Worm (Caenorhabditis elegans) whole organism, L2 larva: ENCODE measurements around the gene R05G9R.1.

Source experiments
- C34F6.9 ChIP-seq: fragments of 150-350 bp; optimal IDR thresholded peaks from 2 replicates; lab custom pipeline; 2014; ENCODE audit warnings: missing biosample characterization, missing genetic modification characterization
- F13H6.1 ChIP-seq: sonication (generic microtip); optimal IDR thresholded peaks from 2 replicates; lab custom pipeline; 2016; ENCODE audit warnings: missing genetic modification characterization, missing compliant biosample characterization
- R02D3.7 ChIP-seq: fragments of 150-350 bp; optimal IDR thresholded peaks from 2 replicates; lab custom pipeline; 2014; ENCODE audit warnings: missing biosample characterization, missing genetic modification characterization
- Y55F3AM.14 ChIP-seq: fragments of 200-800 bp; sonication (Bioruptor generic); optimal IDR thresholded peaks from 2 replicates; lab custom pipeline; 2018; ENCODE audit warnings: mild to moderate bottlenecking, missing genetic modification characterization, missing compliant biosample characterization
- ZK546.5 ChIP-seq: sonication (generic microtip); optimal IDR thresholded peaks from 2 replicates; lab custom pipeline; 2017; ENCODE audit warnings: missing biosample characterization, missing genetic modification characterization
- alr-1 ChIP-seq: fragments of 150-350 bp; optimal IDR thresholded peaks from 2 replicates; lab custom pipeline; 2014; ENCODE audit warnings: missing biosample characterization, missing genetic modification characterization
- aly-2 ChIP-seq: fragments of 150-350 bp; optimal IDR thresholded peaks from 2 replicates; lab custom pipeline; 2014; ENCODE audit warnings: missing biosample characterization, missing genetic modification characterization
- ama-1 ChIP-seq: fragments of 150-350 bp; optimal IDR thresholded peaks from 2 replicates; lab custom pipeline; 2018; ENCODE audit warnings: inconsistent platforms
- blmp-1 ChIP-seq: sonication (generic microtip); optimal IDR thresholded peaks from 2 replicates; lab custom pipeline; 2017; ENCODE audit warnings: missing genetic modification characterization, mild to moderate bottlenecking, missing compliant biosample characterization, antibody characterized with exemption, moderate library complexity; ENCODE audit not compliant: insufficient read depth
- ceh-16 ChIP-seq: fragments of 150-350 bp; optimal IDR thresholded peaks from 2 replicates; lab custom pipeline; 2014; ENCODE audit warnings: missing biosample characterization, missing genetic modification characterization
- ceh-82 ChIP-seq: fragments of 150-350 bp; optimal IDR thresholded peaks from 2 replicates; lab custom pipeline; 2014; ENCODE audit warnings: missing biosample characterization, missing genetic modification characterization
- crh-2 ChIP-seq: sonication (generic microtip); optimal IDR thresholded peaks from 2 replicates; lab custom pipeline; 2017; ENCODE audit warnings: missing biosample characterization, missing genetic modification characterization
- dmd-4 ChIP-seq: sonication (generic microtip); optimal IDR thresholded peaks from 2 replicates; lab custom pipeline; 2017; ENCODE audit warnings: missing biosample characterization, missing genetic modification characterization
- egl-27 ChIP-seq: sonication (generic microtip); optimal IDR thresholded peaks from 3 replicates; lab custom pipeline; 2017; ENCODE audit warnings: missing biosample characterization, missing genetic modification reagents, missing genetic modification characterization
- elt-1 ChIP-seq: fragments of 150-350 bp; optimal IDR thresholded peaks from 2 replicates; lab custom pipeline; 2014; ENCODE audit warnings: missing biosample characterization, missing genetic modification characterization
- elt-3 ChIP-seq: sonication (generic microtip); optimal IDR thresholded peaks from 2 replicates; lab custom pipeline; 2017; ENCODE audit warnings: missing biosample characterization, missing genetic modification characterization
- fos-1 ChIP-seq: fragments of 150-350 bp; optimal IDR thresholded peaks from 2 replicates; lab custom pipeline; 2014; ENCODE audit warnings: missing biosample characterization, missing genetic modification characterization
- gmeb-1 ChIP-seq: fragments of 150-350 bp; optimal IDR thresholded peaks from 2 replicates; lab custom pipeline; 2014; ENCODE audit warnings: missing biosample characterization, missing genetic modification characterization
- lin-11 ChIP-seq: fragments of 150-350 bp; sonication (generic microtip); optimal IDR thresholded peaks from 2 replicates; lab custom pipeline; 2014; ENCODE audit warnings: missing biosample characterization, missing genetic modification characterization, inconsistent platforms, mixed read lengths
- lin-13 ChIP-seq: fragments of 150-350 bp; optimal IDR thresholded peaks from 2 replicates; lab custom pipeline; 2014; ENCODE audit warnings: missing biosample characterization, missing genetic modification reagents, missing genetic modification characterization
- lin-39 ChIP-seq: fragments of 150-350 bp; optimal IDR thresholded peaks from 2 replicates; lab custom pipeline; 2014; ENCODE audit warnings: missing biosample characterization, missing genetic modification reagents, missing genetic modification characterization
- lsy-2 ChIP-seq, 2 experiments: fragments of 150-350 bp in 1 of 2; sonication (generic microtip) in 1 of 2; optimal IDR thresholded peaks; 2 replicates each; lab custom pipeline; 2014 to 2017; ENCODE audit warnings: missing biosample characterization in 2 of 2, missing genetic modification characterization in 2 of 2
- mab-5 ChIP-seq: fragments of 150-350 bp; optimal IDR thresholded peaks from 2 replicates; lab custom pipeline; 2014; ENCODE audit warnings: missing biosample characterization, missing genetic modification characterization
- mbf-1 ChIP-seq: sonication (generic microtip); optimal IDR thresholded peaks from 2 replicates; lab custom pipeline; 2017; ENCODE audit warnings: missing biosample characterization, missing genetic modification characterization
- mdl-1 ChIP-seq, 2 experiments: fragments of 150-350 bp in 1 of 2; sonication (generic microtip) in 1 of 2; optimal IDR thresholded peaks; 2 replicates each; lab custom pipeline; 2017; ENCODE audit warnings: missing biosample characterization in 2 of 2, missing genetic modification characterization in 2 of 2
- nhr-10 ChIP-seq: sonication (generic microtip); optimal IDR thresholded peaks from 2 replicates; lab custom pipeline; 2017; ENCODE audit warnings: missing biosample characterization, missing genetic modification characterization
- nhr-11 ChIP-seq: fragments of 150-350 bp; optimal IDR thresholded peaks from 2 replicates; lab custom pipeline; 2014; ENCODE audit warnings: missing biosample characterization, missing genetic modification characterization
- nhr-12 ChIP-seq: fragments of 150-350 bp; optimal IDR thresholded peaks from 2 replicates; lab custom pipeline; 2014; ENCODE audit warnings: missing biosample characterization, missing genetic modification characterization
- nhr-129 ChIP-seq: fragments of 150-350 bp; optimal IDR thresholded peaks from 2 replicates; lab custom pipeline; 2014; ENCODE audit warnings: missing biosample characterization, missing genetic modification characterization
- nhr-21 ChIP-seq: fragments of 150-350 bp; optimal IDR thresholded peaks from 2 replicates; lab custom pipeline; 2014; ENCODE audit warnings: missing biosample characterization, missing genetic modification characterization
- nhr-23 ChIP-seq: fragments of 150-350 bp; optimal IDR thresholded peaks from 2 replicates; lab custom pipeline; 2014; ENCODE audit warnings: missing biosample characterization, missing genetic modification reagents, missing genetic modification characterization
- nhr-237 ChIP-seq: fragments of 150-350 bp; optimal IDR thresholded peaks from 2 replicates; lab custom pipeline; 2014; ENCODE audit warnings: missing biosample characterization, missing genetic modification characterization
- nhr-25 ChIP-seq: fragments of 150-350 bp; sonication (generic microtip); optimal IDR thresholded peaks from 3 replicates; lab custom pipeline; 2014; ENCODE audit warnings: missing biosample characterization, missing genetic modification characterization
- nhr-6 ChIP-seq: fragments of 150-350 bp; optimal IDR thresholded peaks from 2 replicates; lab custom pipeline; 2014; ENCODE audit warnings: missing biosample characterization, missing genetic modification characterization
- nhr-77 ChIP-seq: fragments of 150-350 bp; optimal IDR thresholded peaks from 2 replicates; lab custom pipeline; 2014; ENCODE audit warnings: missing biosample characterization, missing genetic modification characterization
- peb-1 ChIP-seq: fragments of 150-350 bp; optimal IDR thresholded peaks from 2 replicates; lab custom pipeline; 2014; ENCODE audit warnings: missing biosample characterization, missing genetic modification characterization
- sem-4 ChIP-seq: fragments of 150-350 bp; optimal IDR thresholded peaks from 2 replicates; lab custom pipeline; 2014; ENCODE audit warnings: missing biosample characterization, missing genetic modification reagents, missing genetic modification characterization
- skn-1 ChIP-seq: sonication (generic microtip); optimal IDR thresholded peaks from 2 replicates; lab custom pipeline; 2017; ENCODE audit warnings: missing biosample characterization, missing genetic modification characterization
- sma-3 ChIP-seq: sonication (generic microtip); optimal IDR thresholded peaks from 2 replicates; lab custom pipeline; 2016; ENCODE audit warnings: missing genetic modification reagents, missing genetic modification characterization, missing compliant biosample characterization
- sma-9 ChIP-seq, 2 experiments: fragments of 150-350 bp in 1 of 2; sonication (generic microtip) in 1 of 2; optimal IDR thresholded peaks; 2 replicates each; lab custom pipeline; 2014 to 2016; ENCODE audit warnings: missing genetic modification characterization in 2 of 2, mild to moderate bottlenecking in 1 of 2, missing biosample characterization in 1 of 2, missing compliant biosample characterization in 1 of 2, missing genetic modification reagents in 1 of 2, moderate library complexity in 1 of 2
- snpc-4 ChIP-seq: fragments of 150-350 bp; optimal IDR thresholded peaks from 2 replicates; lab custom pipeline; 2014; ENCODE audit warnings: missing biosample characterization, missing genetic modification characterization
- unc-39 ChIP-seq: fragments of 150-350 bp; optimal IDR thresholded peaks from 2 replicates; lab custom pipeline; 2014; ENCODE audit warnings: missing biosample characterization, missing genetic modification characterization
- unc-55 ChIP-seq: fragments of 150-350 bp; sonication (generic microtip); optimal IDR thresholded peaks from 3 replicates; lab custom pipeline; 2014; ENCODE audit warnings: missing biosample characterization, missing genetic modification reagents, missing genetic modification characterization
- unc-62 ChIP-seq: fragments of 150-350 bp; optimal IDR thresholded peaks from 2 replicates; lab custom pipeline; 2014; ENCODE audit warnings: missing biosample characterization, missing genetic modification reagents, missing genetic modification characterization
- zag-1 ChIP-seq: fragments of 150-350 bp; optimal IDR thresholded peaks from 2 replicates; lab custom pipeline; 2014; ENCODE audit warnings: missing biosample characterization, missing genetic modification characterization
- ztf-1 ChIP-seq: fragments of 200-800 bp; sonication (Bioruptor generic); conservative IDR thresholded peaks from 2 replicates; pipeline ENCODE4 v1.3.6; 2022; ENCODE audit warnings: missing genetic modification characterization, missing compliant biosample characterization
- ztf-11 ChIP-seq: sonication (generic microtip); optimal IDR thresholded peaks from 2 replicates; lab custom pipeline; 2017; ENCODE audit warnings: missing biosample characterization, missing genetic modification characterization
- ztf-4 ChIP-seq: fragments of 150-350 bp; optimal IDR thresholded peaks from 2 replicates; lab custom pipeline; 2014; ENCODE audit warnings: missing biosample characterization, missing genetic modification characterization

The R05G9R.1 gene

ce11 chrII:6513911-6514310, at the start of gene R05G9R.1:
Gene R05G9R.1, minus strand, starts transcription at chrII:6514011.
- TF ChIP-seq lin-39: no peak
- TF ChIP-seq F13H6.1 (tag; lab: Kevin White, UChicago): no peak
- no peak for TF ChIP-seq skn-1 (tag; lab: Kevin White, UChicago)
- TF ChIP-seq elt-3 (tag; lab: Kevin White, UChicago): no peak
- no peak for TF ChIP-seq nhr-10 (tag; lab: Kevin White, UChicago)
- TF ChIP-seq nhr-129 (tag; lab: Kevin White, UChicago): no peak
- no peak for TF ChIP-seq unc-39 (tag; lab: Kevin White, UChicago)
- TF ChIP-seq zag-1 (tag; lab: Kevin White, UChicago): no peak
- no peak for TF ChIP-seq ama-1 (lab: Kevin White, UChicago)
- TF ChIP-seq sem-4 (tag; lab: Kevin White, UChicago): no peak
- no peak for TF ChIP-seq sma-3 (GFP tag; lab: Kevin White, UChicago)
- TF ChIP-seq lsy-2 (tag; optimal IDR thresholded peaks at IDR 0.05; lab: Kevin White, UChicago): no peak
- no peak for TF ChIP-seq ztf-1 (GFP tag; lab: Robert Waterston, UW)
- TF ChIP-seq peb-1 (tag; lab: Kevin White, UChicago): no peak
- TF ChIP-seq alr-1 (tag; lab: Kevin White, UChicago): no peak
- TF ChIP-seq nhr-12: no peak

DNA sequence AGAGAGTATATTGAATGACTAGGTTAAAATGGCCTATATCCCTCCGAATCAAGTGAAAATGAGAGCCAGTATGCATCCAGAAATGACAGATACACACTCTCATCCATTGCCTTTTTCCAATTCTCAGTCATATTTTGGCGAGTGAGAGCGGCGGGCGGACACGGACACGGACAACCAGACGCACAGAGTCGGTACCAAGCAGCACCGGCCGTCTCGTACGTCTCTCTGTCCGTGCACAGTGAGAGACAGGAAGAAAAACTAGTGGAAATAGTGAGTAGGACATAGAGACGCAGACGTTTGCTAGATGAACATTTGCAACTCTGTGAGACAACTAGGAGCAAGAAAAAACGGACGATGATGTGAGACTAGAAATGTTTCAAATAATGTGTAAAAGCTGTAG, 49.4 kb upstream of the R05G9R.1 start:
- TF ChIP-seq nhr-11 (tag; lab: Kevin White, UChicago) (no peak), snpc-4 (tag; lab: Kevin White, UChicago) (no peak), crh-2 (tag; lab: Kevin White, UChicago) (no peak), elt-1 (tag; lab: Kevin White, UChicago) (no peak), unc-62 (GFP tag; lab: Kevin White, UChicago) (no peak), F13H6.1 (tag; lab: Kevin White, UChicago) (peak; percentile 11), unc-55 (GFP tag; lab: Kevin White, UChicago) (peak; percentile 63), ceh-16 (tag; lab: Kevin White, UChicago) (no peak), elt-3 (tag; lab: Kevin White, UChicago) (no peak), dmd-4 (tag; lab: Kevin White, UChicago) (no peak), zag-1 (tag; lab: Kevin White, UChicago) (peak; percentile 43), ztf-4 (no peak), nhr-237 (tag; lab: Kevin White, UChicago) (no peak), Y55F3AM.14 (no peak), nhr-6 (tag; lab: Kevin White, UChicago) (no peak), skn-1 (tag; lab: Kevin White, UChicago) (no peak), mab-5 (no peak), nhr-77 (tag; lab: Kevin White, UChicago) (no peak), sem-4 (tag; lab: Kevin White, UChicago) (no peak), nhr-10 (tag; lab: Kevin White, UChicago) (no peak), unc-39 (tag; lab: Kevin White, UChicago) (no peak), ztf-11 (tag; lab: Kevin White, UChicago) (no peak), ztf-1 (GFP tag; lab: Robert Waterston, UW) (no peak), egl-27 (tag; lab: Kevin White, UChicago) (no peak), nhr-129 (tag; lab: Kevin White, UChicago) (peak; percentile 57), lin-13 (GFP tag; lab: Kevin White, UChicago) (no peak), ZK546.5 (tag; lab: Kevin White, UChicago) (no peak), sma-9 (GFP tag; optimal IDR thresholded peaks at IDR 0.05; lab: Kevin White, UChicago) (no peak), sma-9 (tag; optimal IDR thresholded peaks at IDR 0.05; lab: Kevin White, UChicago) (no peak), mbf-1 (tag; lab: Kevin White, UChicago) (no peak), mdl-1 (tag; optimal IDR thresholded peaks at IDR 0.05; lab: Kevin White, UChicago) (no peak), lin-11 (no peak), fos-1 (tag; lab: Kevin White, UChicago) (peak; percentile 39), nhr-21 (tag; lab: Kevin White, UChicago) (no peak), C34F6.9 (peak; percentile 56), nhr-25 (tag; lab: Kevin White, UChicago) (no peak), nhr-23 (tag; lab: Kevin White, UChicago) (no peak), lsy-2 (tag; optimal IDR thresholded peaks at IDR 0.05; lab: Kevin White, UChicago) (peak in 1 of 2 experiments; percentile 59), nhr-12 (no peak), sma-3 (GFP tag; lab: Kevin White, UChicago) (no peak), alr-1 (tag; lab: Kevin White, UChicago) (no peak), blmp-1 (tag; lab: Kevin White, UChicago) (no peak), ceh-82 (no peak), peb-1 (tag; lab: Kevin White, UChicago) (no peak), ama-1 (lab: Kevin White, UChicago) (no peak), R02D3.7 (tag; lab: Kevin White, UChicago) (no peak), lin-39 (no peak), gmeb-1 (tag; lab: Kevin White, UChicago) (no peak), aly-2 (tag; lab: Kevin White, UChicago) (no peak)
